Worm (Caenorhabditis elegans): Measurements from ENCODE around the gene gipc-1.

gipc-1 gene

ce11 chrIII:4852025-4852424 is 18.6 kb upstream of the gipc-1 start, which contains the start of gene ced-4:
ced-4 (plus strand) TSS chrIII:4852325.
- TF ChIP-seq drap-1 (GFP tag; optimal IDR thresholded peaks at IDR 0.05) = no peak
- no peak for TF ChIP-seq hlh-1 (tag; optimal IDR thresholded peaks at IDR 0.05)

- no peak for TF ChIP-seq nhr-237 (tag; optimal IDR thresholded peaks at IDR 0.05)
- TF ChIP-seq ham-2 (GFP tag; optimal IDR thresholded peaks at IDR 0.05) = no peak
- TF ChIP-seq ceh-83 (GFP tag; optimal IDR thresholded peaks at IDR 0.05) = no peak
- TF ChIP-seq unc-62 (GFP tag; optimal IDR thresholded peaks at IDR 0.05) = no peak
- TF ChIP-seq ceh-43 (GFP tag; optimal IDR thresholded peaks at IDR 0.05) = no peak
- TF ChIP-seq flh-1 (GFP tag; optimal IDR thresholded peaks at IDR 0.05) = no peak
- TF ChIP-seq lin-13 (tag; optimal IDR thresholded peaks at IDR 0.05) = no peak
- no peak for TF ChIP-seq ces-1 (GFP tag; optimal IDR thresholded peaks at IDR 0.05)
- no peak for TF ChIP-seq lin-32 (GFP tag; optimal IDR thresholded peaks at IDR 0.05)
- TF ChIP-seq snpc-4 (tag; optimal IDR thresholded peaks at IDR 0.05) = no peak
- TF ChIP-seq elt-3 (tag; optimal IDR thresholded peaks at IDR 0.05) = no peak
- no peak for TF ChIP-seq pha-4 (tag; optimal IDR thresholded peaks at IDR 0.05)
- no peak for TF ChIP-seq cnd-1 (tag; optimal IDR thresholded peaks at IDR 0.05)
- no peak for TF ChIP-seq elt-1 (tag; optimal IDR thresholded peaks at IDR 0.05; ENCODE audit: borderline replicate concordance, insufficient read depth)
- TF ChIP-seq nhr-28 (tag; optimal IDR thresholded peaks at IDR 0.05) = no peak
- TF ChIP-seq drap-1 (GFP tag; optimal IDR thresholded peaks at IDR 0.05) = no peak
- no peak for TF ChIP-seq unc-39 (tag; optimal IDR thresholded peaks at IDR 0.05)
Measured at ce11 chrIII:4854918-4855317, 15.7 kb upstream of the gipc-1 start, which contains the start of gene C35D10.8. C35D10.8 (plus strand) TSS chrIII:4855218.

ce11 chrIII:4856109-4856508 is 14.5 kb upstream of the gipc-1 start, which contains the start of gene C35D10.7:
C35D10.7 (plus strand) TSS chrIII:4856193.
- no peak for TF ChIP-seq pha-4 (tag; optimal IDR thresholded peaks at IDR 0.05)
- no peak for TF ChIP-seq elt-3 (tag; optimal IDR thresholded peaks at IDR 0.05)
- TF ChIP-seq nhr-12 (tag; optimal IDR thresholded peaks at IDR 0.05) = no peak
- TF ChIP-seq sem-2 (GFP tag; optimal IDR thresholded peaks at IDR 0.05) = no peak
- TF ChIP-seq blmp-1 (tag; optimal IDR thresholded peaks at IDR 0.05) = no peak
- no peak for TF ChIP-seq nhr-76 (tag; optimal IDR thresholded peaks at IDR 0.05)
- TF ChIP-seq ceh-43 (GFP tag; optimal IDR thresholded peaks at IDR 0.05) = no peak
- TF ChIP-seq ceh-83 (GFP tag; optimal IDR thresholded peaks at IDR 0.05) = no peak
- no peak for TF ChIP-seq tbx-8 (GFP tag; optimal IDR thresholded peaks at IDR 0.05)

- no peak for TF ChIP-seq nhr-2 (tag; optimal IDR thresholded peaks at IDR 0.05)
- no peak for TF ChIP-seq ceh-39 (tag; optimal IDR thresholded peaks at IDR 0.05)
- no peak for TF ChIP-seq cnd-1 (tag; optimal IDR thresholded peaks at IDR 0.05)
- no peak for TF ChIP-seq blmp-1 (tag; optimal IDR thresholded peaks at IDR 0.05)
- TF ChIP-seq drap-1 (GFP tag; optimal IDR thresholded peaks at IDR 0.05) = no peak
- TF ChIP-seq zip-8 (tag; optimal IDR thresholded peaks at IDR 0.05) = no peak
- TF ChIP-seq ces-1 (GFP tag; optimal IDR thresholded peaks at IDR 0.05) = no peak
- TF ChIP-seq ceh-43 (GFP tag; optimal IDR thresholded peaks at IDR 0.05) = no peak
- TF ChIP-seq nhr-28 (tag; optimal IDR thresholded peaks at IDR 0.05) = no peak
- no peak for TF ChIP-seq lsy-2 (tag; optimal IDR thresholded peaks at IDR 0.05)
- no peak for TF ChIP-seq hlh-1 (tag; optimal IDR thresholded peaks at IDR 0.05)
Measured at ce11 chrIII:4856992-4857391, 13.6 kb upstream of the gipc-1 start.

ce11 chrIII:4859039-4859438 is 11.5 kb upstream of the gipc-1 start, which contains the start of gene C35D10.6:
C35D10.6 (plus strand) TSS chrIII:4859339.
- TF ChIP-seq nhr-76 (tag; optimal IDR thresholded peaks at IDR 0.05) = no peak
- no peak for TF ChIP-seq sem-2 (GFP tag; optimal IDR thresholded peaks at IDR 0.05)
- TF ChIP-seq zip-8 (tag; optimal IDR thresholded peaks at IDR 0.05) = no peak
- no peak for TF ChIP-seq flh-1 (GFP tag; optimal IDR thresholded peaks at IDR 0.05)
- no peak for TF ChIP-seq ztf-11 (tag; optimal IDR thresholded peaks at IDR 0.05)
- TF ChIP-seq pha-4 (tag; optimal IDR thresholded peaks at IDR 0.05) = no peak
- TF ChIP-seq hlh-1 (tag; optimal IDR thresholded peaks at IDR 0.05) = no peak
- no peak for TF ChIP-seq sptf-1 (tag; optimal IDR thresholded peaks at IDR 0.05)
- no peak for TF ChIP-seq ces-1 (GFP tag; optimal IDR thresholded peaks at IDR 0.05)
- no peak for TF ChIP-seq unc-62 (GFP tag; optimal IDR thresholded peaks at IDR 0.05)
- no peak for TF ChIP-seq blmp-1 (tag; optimal IDR thresholded peaks at IDR 0.05)
- no peak for TF ChIP-seq ceh-39 (tag; optimal IDR thresholded peaks at IDR 0.05)
- no peak for TF ChIP-seq nhr-12 (tag; optimal IDR thresholded peaks at IDR 0.05)
- no peak for TF ChIP-seq lin-13 (tag; optimal IDR thresholded peaks at IDR 0.05)
- TF ChIP-seq unc-120 (tag; optimal IDR thresholded peaks at IDR 0.05; ENCODE audit: poor library complexity, severe bottlenecking) = no peak
- TF ChIP-seq mab-5 (tag; optimal IDR thresholded peaks at IDR 0.05) = no peak

Measured in whole organism, mixed stage, embryonic.